Worm (Caenorhabditis elegans) whole organism, mixed stage, embryonic: Measurements from ENCODE around the gene chil-27.

ENCODE experiments used
- M03D4.4 ChIP-seq: sonication (generic microtip); optimal IDR thresholded peaks from 2 replicates; lab custom pipeline; 2017; ENCODE audit warnings: mild to moderate bottlenecking, missing genetic modification characterization, missing compliant biosample characterization
- blmp-1 ChIP-seq: fragments of 150-350 bp; optimal IDR thresholded peaks from 2 replicates; lab custom pipeline; 2014; ENCODE audit warnings: missing biosample characterization, missing genetic modification characterization
- ces-1 ChIP-seq: fragments of 150-350 bp; optimal IDR thresholded peaks from 2 replicates; lab custom pipeline; 2014; ENCODE audit warnings: missing biosample characterization, missing genetic modification reagents, missing genetic modification characterization
- elt-3 ChIP-seq: fragments of 150-350 bp; optimal IDR thresholded peaks from 2 replicates; lab custom pipeline; 2014; ENCODE audit warnings: missing biosample characterization, missing genetic modification characterization
- flh-1 ChIP-seq: fragments of 200-800 bp; sonication (Bioruptor generic); optimal IDR thresholded peaks from 2 replicates; lab custom pipeline; 2018; ENCODE audit warnings: mild to moderate bottlenecking, missing genetic modification characterization, moderate library complexity, missing compliant biosample characterization
- lin-13 ChIP-seq: fragments of 150-350 bp; optimal IDR thresholded peaks from 2 replicates; lab custom pipeline; 2014; ENCODE audit warnings: missing biosample characterization, missing genetic modification characterization
- nhr-12 ChIP-seq: fragments of 150-350 bp; optimal IDR thresholded peaks from 2 replicates; lab custom pipeline; 2014; ENCODE audit warnings: missing biosample characterization, missing genetic modification characterization
- nhr-237 ChIP-seq: fragments of 150-350 bp; optimal IDR thresholded peaks from 2 replicates; lab custom pipeline; 2014; ENCODE audit warnings: missing biosample characterization, missing genetic modification characterization
- pha-4 ChIP-seq: fragments of 150-350 bp; optimal IDR thresholded peaks from 2 replicates; lab custom pipeline; 2018; ENCODE audit warnings: missing biosample characterization, missing genetic modification reagents, missing genetic modification characterization
- snpc-4 ChIP-seq: fragments of 150-350 bp; optimal IDR thresholded peaks from 2 replicates; lab custom pipeline; 2014; ENCODE audit warnings: missing biosample characterization, missing genetic modification characterization
- unc-39 ChIP-seq: fragments of 150-350 bp; optimal IDR thresholded peaks from 2 replicates; lab custom pipeline; 2014; ENCODE audit warnings: missing biosample characterization, missing genetic modification characterization
- unc-62 ChIP-seq: fragments of 150-350 bp; optimal IDR thresholded peaks from 2 replicates; lab custom pipeline; 2014; ENCODE audit warnings: missing biosample characterization, missing genetic modification reagents, missing genetic modification characterization
- ztf-11 ChIP-seq: fragments of 150-350 bp; optimal IDR thresholded peaks from 2 replicates; lab custom pipeline; 2014; ENCODE audit warnings: missing biosample characterization, missing genetic modification characterization

DNA sequence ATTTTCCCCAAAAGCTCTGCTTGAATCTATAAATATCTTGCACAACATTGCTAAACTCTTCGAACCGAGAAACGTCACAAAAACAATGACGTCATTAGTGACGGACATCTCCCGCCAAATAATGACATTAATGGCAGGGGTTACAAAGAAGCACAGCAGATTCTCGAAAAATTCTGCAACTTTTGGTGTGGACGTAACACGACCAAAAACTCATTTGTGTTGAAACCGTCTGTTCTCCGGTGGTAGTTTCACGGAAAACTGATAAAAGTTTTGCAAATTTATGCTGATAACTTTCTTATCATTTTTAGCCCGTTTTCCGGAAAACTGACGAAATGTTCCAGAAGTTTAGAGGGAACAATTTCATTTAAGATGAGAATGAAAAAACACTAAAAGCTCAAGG lies 20.9 kb downstream of the chil-27 start:
- no peak for TF ChIP-seq unc-62 (GFP tag; lab: Kevin White, UChicago)
- TF ChIP-seq lin-13 = no peak
- no peak for TF ChIP-seq unc-39
- TF ChIP-seq pha-4 (tag; lab: Kevin White, UChicago) = no peak
- no peak for TF ChIP-seq nhr-237 (tag; lab: Kevin White, UChicago)
- TF ChIP-seq snpc-4 = no peak
- no peak for TF ChIP-seq blmp-1 (tag; lab: Kevin White, UChicago)
- TF ChIP-seq elt-3 = no peak
- no peak for TF ChIP-seq M03D4.4 (tag; lab: Kevin White, UChicago)
- no peak for TF ChIP-seq nhr-12
- peak; percentile 24 for TF ChIP-seq ces-1 (GFP tag; lab: Kevin White, UChicago)
- no peak for TF ChIP-seq ztf-11 (tag; lab: Kevin White, UChicago)
- TF ChIP-seq flh-1 = no peak
